Fruit fly (Drosophila melanogaster) whole organism, adult: ENCODE measurements around the gene Pgm1.

Experiments used
- CG11617 ChIP-seq: fragments of 200-800 bp; sonication (Bioruptor generic); optimal IDR thresholded peaks from 2 replicates; lab custom pipeline; 2017; ENCODE audit warnings: mild to moderate bottlenecking, missing biosample characterization, missing genetic modification reagents, missing genetic modification characterization
- CG14711 ChIP-seq: fragments of 200-800 bp; sonication (Bioruptor generic); optimal IDR thresholded peaks from 2 replicates; lab custom pipeline; 2018; ENCODE audit warnings: missing biosample characterization, mild to moderate bottlenecking, missing genetic modification characterization, moderate library complexity
- CG33017 ChIP-seq: fragments of 200-800 bp; sonication (Bioruptor generic); optimal IDR thresholded peaks from 2 replicates; lab custom pipeline; 2018; ENCODE audit warnings: missing biosample characterization, mild to moderate bottlenecking, missing genetic modification characterization, moderate library complexity
- CG7045 ChIP-seq: fragments of 200-800 bp; sonication (Bioruptor generic); optimal IDR thresholded peaks from 2 replicates; lab custom pipeline; 2017; ENCODE audit warnings: missing biosample characterization, mild to moderate bottlenecking, missing genetic modification characterization
- Crg-1 ChIP-seq: fragments of 200-800 bp; sonication (Bioruptor generic); optimal IDR thresholded peaks from 2 replicates; lab custom pipeline; 2016; ENCODE audit warnings: missing biosample characterization, missing genetic modification characterization
- ovo ChIP-seq: fragments of 200-800 bp; sonication (Bioruptor generic); optimal IDR thresholded peaks from 2 replicates; lab custom pipeline; 2016; ENCODE audit warnings: missing biosample characterization, missing genetic modification characterization
- toe ChIP-seq: fragments of 200-800 bp; sonication (Bioruptor generic); optimal IDR thresholded peaks from 2 replicates; lab custom pipeline; 2016; ENCODE audit warnings: missing biosample characterization, missing genetic modification characterization

- TF ChIP-seq Crg-1 (GFP tag; lab: Kevin White, UChicago): peak; percentile 82
- peak; percentile 58 for TF ChIP-seq ovo (GFP tag; lab: Kevin White, UChicago)
- TF ChIP-seq toe: no peak
- TF ChIP-seq CG7045 (GFP tag; lab: Kevin White, UChicago): peak; percentile 56
- TF ChIP-seq CG14711 (tag; lab: Kevin White, UChicago): peak; percentile 71
- peak; percentile 72 for TF ChIP-seq CG33017 (tag; lab: Kevin White, UChicago)
- TF ChIP-seq CG11617 (GFP tag; lab: Kevin White, UChicago): peak; percentile 67
Observed at dm6 chr3L:16131264-16132066, 3.1 kb upstream of the Pgm1 start, which contains the start of the genes Trs20 and elg1.
